Fruit fly (Drosophila melanogaster): ENCODE measurements around the gene Sam-S.

Sam-S gene

dm6 chr2L:82080-82479, 24.6 kb upstream of the Sam-S start:
- TF ChIP-seq CG9705 (GFP tag; optimal IDR thresholded peaks at IDR 0.05) (no peak), OdsH (GFP tag; optimal IDR thresholded peaks at IDR 0.05) (no peak), br (GFP tag; optimal IDR thresholded peaks at IDR 0.05) (no peak), CrebA (GFP tag; optimal IDR thresholded peaks at IDR 0.05; ENCODE audit: borderline replicate concordance) (no peak), h (GFP tag; optimal IDR thresholded peaks at IDR 0.05) (no peak), woc (GFP tag; optimal IDR thresholded peaks at IDR 0.05) (no peak), lola (GFP tag; optimal IDR thresholded peaks at IDR 0.05) (no peak), Mio (GFP tag; optimal IDR thresholded peaks at IDR 0.05) (no peak), usp (GFP tag; optimal IDR thresholded peaks at IDR 0.05) (no peak), rgr (GFP tag; optimal IDR thresholded peaks at IDR 0.05) (no peak)

- TF ChIP-seq Mio (GFP tag; optimal IDR thresholded peaks at IDR 0.05) (no peak), pan (optimal IDR thresholded peaks at IDR 0.05) (no peak), foxo (GFP tag; optimal IDR thresholded peaks at IDR 0.05) (no peak), Hr78 (GFP tag; optimal IDR thresholded peaks at IDR 0.05) (no peak), Abd-B (GFP tag; optimal IDR thresholded peaks at IDR 0.05) (no peak), OdsH (GFP tag; optimal IDR thresholded peaks at IDR 0.05) (no peak), dl (GFP tag; optimal IDR thresholded peaks at IDR 0.05; ENCODE audit: insufficient read depth in 1 of 2, partially characterized antibody in 2 of 2) (no peak)
These were observed 21.6 kb upstream of the Sam-S start for dm6 chr2L:85099-85498.

- TF ChIP-seq foxo (GFP tag; optimal IDR thresholded peaks at IDR 0.05) (no peak), sv (GFP tag; optimal IDR thresholded peaks at IDR 0.05) (no peak), woc (GFP tag; optimal IDR thresholded peaks at IDR 0.05) (no peak), Rel (GFP tag; optimal IDR thresholded peaks at IDR 0.05) (no peak), Rel (tag; optimal IDR thresholded peaks at IDR 0.05) (peak; percentile 88), sage (GFP tag; optimal IDR thresholded peaks at IDR 0.05) (no peak)
These were observed 21.0 kb upstream of the Sam-S start for dm6 chr2L:85701-86100.

- TF ChIP-seq fru (GFP tag; optimal IDR thresholded peaks at IDR 0.05) (peak; percentile 58), CrebA (GFP tag; optimal IDR thresholded peaks at IDR 0.05; ENCODE audit: borderline replicate concordance) (peak; percentile 32), Jra (GFP tag; optimal IDR thresholded peaks at IDR 0.05) (no peak), tai (GFP tag; optimal IDR thresholded peaks at IDR 0.05) (no peak), brk (GFP tag; optimal IDR thresholded peaks at IDR 0.05) (peak; percentile 55), OdsH (GFP tag; optimal IDR thresholded peaks at IDR 0.05) (peak; percentile 57), woc (GFP tag; optimal IDR thresholded peaks at IDR 0.05) (peak; percentile 73), CG9705 (GFP tag; optimal IDR thresholded peaks at IDR 0.05) (peak; percentile 81), Dif (GFP tag; optimal IDR thresholded peaks at IDR 0.05; ENCODE audit: partially characterized antibody) (peak; percentile 62), GATAd (GFP tag; optimal IDR thresholded peaks at IDR 0.05) (no peak), rgr (GFP tag; optimal IDR thresholded peaks at IDR 0.05) (peak; percentile 76), Dfd (GFP tag; optimal IDR thresholded peaks at IDR 0.05) (no peak), N (GFP tag; optimal IDR thresholded peaks at IDR 0.05) (no peak), Hr78 (GFP tag; optimal IDR thresholded peaks at IDR 0.05) (no peak), Abd-B (GFP tag; optimal IDR thresholded peaks at IDR 0.05) (no peak), ey (GFP tag; optimal IDR thresholded peaks at IDR 0.05) (peak; percentile 31), psq (GFP tag; optimal IDR thresholded peaks at IDR 0.05) (peak; percentile 30), pan (optimal IDR thresholded peaks at IDR 0.05) (no peak), dmrt93B (GFP tag; optimal IDR thresholded peaks at IDR 0.05) (peak; percentile 52), dl (GFP tag; optimal IDR thresholded peaks at IDR 0.05; ENCODE audit: insufficient read depth in 1 of 2, partially characterized antibody in 2 of 2) (peak in 1 of 2 experiments; percentile 22), h (GFP tag; optimal IDR thresholded peaks at IDR 0.05) (peak; percentile 73), usp (GFP tag; optimal IDR thresholded peaks at IDR 0.05) (no peak), Sp1 (GFP tag; optimal IDR thresholded peaks at IDR 0.05) (peak; percentile 87), Rel (GFP tag; optimal IDR thresholded peaks at IDR 0.05) (no peak), Rel (tag; optimal IDR thresholded peaks at IDR 0.05) (peak; percentile 76), Vsx2 (GFP tag; optimal IDR thresholded peaks at IDR 0.05; ENCODE audit: partially characterized antibody) (no peak), Myc (optimal IDR thresholded peaks at IDR 0.05) (peak; percentile 99), CG32264 (GFP tag; optimal IDR thresholded peaks at IDR 0.05) (no peak), sage (GFP tag; optimal IDR thresholded peaks at IDR 0.05) (no peak), dsf (GFP tag; optimal IDR thresholded peaks at IDR 0.05; ENCODE audit: borderline replicate concordance) (no peak), Hr83 (GFP tag; optimal IDR thresholded peaks at IDR 0.05; ENCODE audit: poor library complexity, severe bottlenecking) (peak; percentile 67), jim (GFP tag; optimal IDR thresholded peaks at IDR 0.05) (no peak), foxo (GFP tag; optimal IDR thresholded peaks at IDR 0.05) (peak in 1 of 2 experiments; percentile 72), Mio (GFP tag; optimal IDR thresholded peaks at IDR 0.05) (no peak), sv (GFP tag; optimal IDR thresholded peaks at IDR 0.05) (peak; percentile 3), br (GFP tag; optimal IDR thresholded peaks at IDR 0.05) (peak; percentile 50), lola (GFP tag; optimal IDR thresholded peaks at IDR 0.05) (no peak), HLH106 (tag; optimal IDR thresholded peaks at IDR 0.05) (peak; percentile 88), Hnf4 (GFP tag; optimal IDR thresholded peaks at IDR 0.05) (no peak)
These were observed 19.4 kb upstream of the Sam-S start, which contains the start of gene net for dm6 chr2L:87255-87723. Gene net (minus strand): TSS chr2L:87387.

Data from whole organism, wandering third instar larva.